Worm (Caenorhabditis elegans) whole organism, L4 larva: ENCODE measurements around the gene T14G8.3.

Source experiments
- aha-1 ChIP-seq: fragments of 150-350 bp; peaks from one replicate; lab custom pipeline; 2014; ENCODE audit warnings: missing biosample characterization, missing genetic modification characterization
- ceh-32 ChIP-seq: sonication (generic microtip); optimal IDR thresholded peaks from 2 replicates; lab custom pipeline; 2016; ENCODE audit warnings: mild to moderate bottlenecking, missing genetic modification characterization, missing compliant biosample characterization; ENCODE audit not compliant: poor library complexity
- gei-8 ChIP-seq: fragments of 200-800 bp; sonication (Bioruptor generic); optimal IDR thresholded peaks from 2 replicates; lab custom pipeline; 2018; ENCODE audit warnings: mild to moderate bottlenecking, missing genetic modification characterization, missing compliant biosample characterization

The T14G8.3 gene

ce11 chrX:12918454-12918853, 57.4 kb downstream of the T14G8.3 start:
- TF ChIP-seq gei-8 (GFP tag; lab: Kevin White, UChicago) (no peak), aha-1 (tag; lab: Kevin White, UChicago) (peak; percentile 95), ceh-32 (tag; lab: Kevin White, UChicago) (no peak)
- TF ChIP-seq, all 104 proteins: peak for 1
